Worm (Caenorhabditis elegans) whole organism, mixed stage, embryonic: ENCODE data around the gene xtr-2.

Experiments used
- bed-3 ChIP-seq: fragments of 200-800 bp; sonication (Bioruptor generic); optimal IDR thresholded peaks from 3 replicates; lab custom pipeline; 2018; ENCODE audit warnings: mild to moderate bottlenecking, missing genetic modification characterization, moderate library complexity, missing compliant biosample characterization
- ces-1 ChIP-seq: fragments of 150-350 bp; optimal IDR thresholded peaks from 2 replicates; lab custom pipeline; 2014; ENCODE audit warnings: missing biosample characterization, missing genetic modification reagents, missing genetic modification characterization
- cnd-1 ChIP-seq: fragments of 200-800 bp; sonication (Bioruptor generic); optimal IDR thresholded peaks from 2 replicates; lab custom pipeline; 2018; ENCODE audit warnings: mild to moderate bottlenecking, missing genetic modification characterization, missing compliant biosample characterization
- elt-1 ChIP-seq: sonication (generic microtip); optimal IDR thresholded peaks from 2 replicates; lab custom pipeline; 2017; ENCODE audit warnings: missing genetic modification characterization, mild to moderate bottlenecking, missing compliant biosample characterization, antibody characterized with exemption, moderate library complexity, borderline replicate concordance; ENCODE audit not compliant: insufficient read depth
- elt-3 ChIP-seq: fragments of 150-350 bp; optimal IDR thresholded peaks from 2 replicates; lab custom pipeline; 2014; ENCODE audit warnings: missing biosample characterization, missing genetic modification characterization
- flh-1 ChIP-seq: fragments of 200-800 bp; sonication (Bioruptor generic); optimal IDR thresholded peaks from 2 replicates; lab custom pipeline; 2018; ENCODE audit warnings: mild to moderate bottlenecking, missing genetic modification characterization, moderate library complexity, missing compliant biosample characterization
- hlh-1 ChIP-seq: fragments of 150-350 bp; optimal IDR thresholded peaks from 2 replicates; lab custom pipeline; 2014; ENCODE audit warnings: missing biosample characterization, missing genetic modification reagents, missing genetic modification characterization
- lsy-2 ChIP-seq: fragments of 150-350 bp; optimal IDR thresholded peaks from 2 replicates; lab custom pipeline; 2014; ENCODE audit warnings: missing biosample characterization, missing genetic modification characterization
- mls-2 ChIP-seq: sonication (generic microtip); optimal IDR thresholded peaks from 2 replicates; lab custom pipeline; 2016; ENCODE audit warnings: mild to moderate bottlenecking, missing genetic modification characterization, moderate library complexity, missing compliant biosample characterization
- nhr-12 ChIP-seq: fragments of 150-350 bp; optimal IDR thresholded peaks from 2 replicates; lab custom pipeline; 2014; ENCODE audit warnings: missing biosample characterization, missing genetic modification characterization
- nhr-76 ChIP-seq: sonication (generic microtip); optimal IDR thresholded peaks from 2 replicates; lab custom pipeline; 2017; ENCODE audit warnings: missing biosample characterization, missing genetic modification characterization
- snpc-4 ChIP-seq: fragments of 150-350 bp; optimal IDR thresholded peaks from 2 replicates; lab custom pipeline; 2014; ENCODE audit warnings: missing biosample characterization, missing genetic modification characterization
- unc-62 ChIP-seq: fragments of 150-350 bp; optimal IDR thresholded peaks from 2 replicates; lab custom pipeline; 2014; ENCODE audit warnings: missing biosample characterization, missing genetic modification reagents, missing genetic modification characterization
- ztf-11 ChIP-seq: fragments of 150-350 bp; optimal IDR thresholded peaks from 2 replicates; lab custom pipeline; 2014; ENCODE audit warnings: missing biosample characterization, missing genetic modification characterization

- no peak for TF ChIP-seq unc-62
- no peak for TF ChIP-seq snpc-4 (tag; lab: Kevin White, UChicago)
- no peak for TF ChIP-seq cnd-1 (tag; lab: Kevin White, UChicago)
- no peak for TF ChIP-seq lsy-2 (tag; lab: Kevin White, UChicago)
- TF ChIP-seq elt-1 (tag; lab: Kevin White, UChicago), result no peak
- no peak for TF ChIP-seq mls-2 (tag; lab: Kevin White, UChicago)
- no peak for TF ChIP-seq nhr-12 (tag; lab: Kevin White, UChicago)
- TF ChIP-seq bed-3 (GFP tag; lab: Kevin White, UChicago), result no peak
- no peak for TF ChIP-seq elt-3
- TF ChIP-seq flh-1 (GFP tag; lab: Kevin White, UChicago), result no peak
- no peak for TF ChIP-seq ces-1 (GFP tag; lab: Kevin White, UChicago)
- no peak for TF ChIP-seq hlh-1
- no peak for TF ChIP-seq nhr-76
- no peak for TF ChIP-seq ztf-11 (tag; lab: Kevin White, UChicago)
Measured at ce11 chrX:12275577-12275976, 39.8 kb upstream of the xtr-2 start, which contains the start of gene C04B4.6.
